Worm (Caenorhabditis elegans): Measurements from ENCODE around the gene gem-1.

ce11 chrX:13357673-13358072 lies 19.1 kb downstream of the gem-1 start:
- no peak for TF ChIP-seq mab-5 (tag; optimal IDR thresholded peaks at IDR 0.05)
- no peak for TF ChIP-seq snpc-4 (tag; optimal IDR thresholded peaks at IDR 0.05)
- TF ChIP-seq ham-2 (GFP tag; optimal IDR thresholded peaks at IDR 0.05), result no peak
- no peak for TF ChIP-seq ztf-11 (tag; optimal IDR thresholded peaks at IDR 0.05)
- TF ChIP-seq lin-13 (tag; optimal IDR thresholded peaks at IDR 0.05), result no peak
- TF ChIP-seq ceh-43 (GFP tag; optimal IDR thresholded peaks at IDR 0.05), result no peak
- no peak for TF ChIP-seq unc-62 (GFP tag; optimal IDR thresholded peaks at IDR 0.05)
- TF ChIP-seq mep-1 (tag; optimal IDR thresholded peaks at IDR 0.05), result no peak
- no peak for TF ChIP-seq nhr-12 (tag; optimal IDR thresholded peaks at IDR 0.05)
- no peak for TF ChIP-seq nhr-237 (tag; optimal IDR thresholded peaks at IDR 0.05)
- TF ChIP-seq pha-4 (tag; optimal IDR thresholded peaks at IDR 0.05), result no peak
- no peak for TF ChIP-seq nhr-76 (tag; optimal IDR thresholded peaks at IDR 0.05)
- no peak for TF ChIP-seq lsy-2 (tag; optimal IDR thresholded peaks at IDR 0.05)

All from whole organism, mixed stage, embryonic.